Worm (Caenorhabditis elegans) whole organism, L1 larva: Measurements from ENCODE around the gene F10C2.5.

ENCODE experiments used
- dpl-1 ChIP-seq, 3 experiments: fragments of 150-350 bp in 2 of 3; sonication (generic microtip) in 1 of 3; optimal IDR thresholded peaks; 2 replicates each; lab custom pipeline; 2014 to 2017; ENCODE audit warnings: missing biosample characterization in 3 of 3, missing genetic modification characterization in 3 of 3, missing genetic modification reagents in 3 of 3
- mep-1 ChIP-seq: fragments of 150-350 bp; optimal IDR thresholded peaks from 2 replicates; lab custom pipeline; 2014; ENCODE audit warnings: missing biosample characterization, missing genetic modification characterization
- nhr-47 ChIP-seq: sonication (generic microtip); optimal IDR thresholded peaks from 2 replicates; lab custom pipeline; 2016; ENCODE audit warnings: mild to moderate bottlenecking, missing genetic modification characterization, moderate library complexity, missing compliant biosample characterization
- nhr-90 ChIP-seq: sonication (generic microtip); optimal IDR thresholded peaks from 2 replicates; lab custom pipeline; 2016; ENCODE audit warnings: mild to moderate bottlenecking, missing genetic modification characterization, missing compliant biosample characterization; ENCODE audit not compliant: poor library complexity
- vab-15 ChIP-seq: sonication (generic microtip); optimal IDR thresholded peaks from 2 replicates; lab custom pipeline; 2017; ENCODE audit warnings: missing genotype, mild to moderate bottlenecking, missing genetic modification characterization, missing compliant biosample characterization

Gene F10C2.5

ce11 chrV:12098123-12098522 lies 52.9 kb downstream of the F10C2.5 start, which contains the start of gene nhr-209 (continued):
- no peak for TF ChIP-seq nhr-90 (tag; lab: Kevin White, UChicago)
- TF ChIP-seq nhr-47: no peak
- TF ChIP-seq vab-15: no peak
- TF ChIP-seq dpl-1 (GFP tag; optimal IDR thresholded peaks at IDR 0.05; lab: Kevin White, UChicago): no peak
- no peak for TF ChIP-seq mep-1 (tag; lab: Kevin White, UChicago)
